Fruit fly (Drosophila melanogaster) whole organism: ENCODE data around the gene CG3301.
A peak's percentile ranks its signal among the peaks of the same experiment; 100 is the strongest.

Source experiments
- CG8478 ChIP-seq: fragments of >200 bp; optimal IDR thresholded peaks from 2 replicates; lab custom pipeline; 2018; ENCODE audit warnings: inconsistent platforms
- Dll ChIP-seq: fragments of >200 bp; optimal IDR thresholded peaks from 2 replicates; lab custom pipeline; 2017
- EcR ChIP-seq, 2 experiments: fragments of >200 bp; optimal IDR thresholded peaks; 2 replicates each; lab custom pipeline; 2017; ENCODE audit warnings: missing biosample characterization in 2 of 2, missing genetic modification characterization in 2 of 2, missing genetic modification reagents in 2 of 2
- pan ChIP-seq: fragments of >200 bp; optimal IDR thresholded peaks from 2 replicates; lab custom pipeline; 2017
- psq ChIP-seq: fragments of >200 bp; optimal IDR thresholded peaks from 2 replicates; lab custom pipeline; 2017
- usp ChIP-seq: fragments of >200 bp; optimal IDR thresholded peaks from 2 replicates; lab custom pipeline; 2017; ENCODE audit warnings: missing biosample characterization, missing genetic modification characterization, mixed read lengths

The CG3301 gene

dm6 chr3R:21276111-21276510 is at the start of gene CG3301:
TSS of gene CG3301 (minus strand) at chr3R:21276249.
- TF ChIP-seq CG8478: no peak
- TF ChIP-seq usp (GFP tag; lab: Kevin White, UChicago): no peak
- TF ChIP-seq EcR (GFP tag; optimal IDR thresholded peaks at IDR 0.05; lab: Kevin White, UChicago): no peak
- no peak for TF ChIP-seq psq
- no peak for TF ChIP-seq pan (lab: Kevin White, UChicago)

dm6 chr3R:21319120-21319519 is 43.1 kb upstream of the CG3301 start:
- no peak for TF ChIP-seq pan (lab: Kevin White, UChicago)
- no peak for TF ChIP-seq EcR (GFP tag; optimal IDR thresholded peaks at IDR 0.05; lab: Kevin White, UChicago)
- TF ChIP-seq psq: no peak

- no peak for TF ChIP-seq Dll (lab: Kevin White, UChicago)
- no peak for TF ChIP-seq pan (lab: Kevin White, UChicago)
Measured at dm6 chr3R:21297387-21297956, 21.4 kb upstream of the CG3301 start.

dm6 chr3R:21296728-21297386 is 20.8 kb upstream of the CG3301 start:
- no peak for TF ChIP-seq usp (GFP tag; lab: Kevin White, UChicago)
- no peak for TF ChIP-seq EcR (GFP tag; optimal IDR thresholded peaks at IDR 0.05; lab: Kevin White, UChicago)
- TF ChIP-seq CG8478: no peak
- TF ChIP-seq pan (lab: Kevin White, UChicago): no peak
- TF ChIP-seq Dll (lab: Kevin White, UChicago): no peak
- no peak for TF ChIP-seq psq

dm6 chr3R:21296038-21296727 is 20.1 kb upstream of the CG3301 start:
- TF ChIP-seq CG8478 (peak; percentile 16), usp (GFP tag; lab: Kevin White, UChicago) (no peak)

- TF ChIP-seq psq (no peak), EcR (GFP tag; optimal IDR thresholded peaks at IDR 0.05; lab: Kevin White, UChicago) (no peak), usp (GFP tag; lab: Kevin White, UChicago) (no peak), CG8478 (no peak), pan (lab: Kevin White, UChicago) (no peak), Dll (lab: Kevin White, UChicago) (no peak)
Measured at dm6 chr3R:21295695-21296037, 19.6 kb upstream of the CG3301 start.

- TF ChIP-seq EcR (GFP tag; optimal IDR thresholded peaks at IDR 0.05; lab: Kevin White, UChicago) (no peak), CG8478 (no peak), psq (no peak), usp (GFP tag; lab: Kevin White, UChicago) (no peak), Dll (lab: Kevin White, UChicago) (no peak), pan (lab: Kevin White, UChicago) (no peak)
Measured at dm6 chr3R:21295004-21295403, 19.0 kb upstream of the CG3301 start.

- TF ChIP-seq EcR (GFP tag; optimal IDR thresholded peaks at IDR 0.05; lab: Kevin White, UChicago): no peak
- TF ChIP-seq usp (GFP tag; lab: Kevin White, UChicago): no peak
- TF ChIP-seq pan (lab: Kevin White, UChicago): no peak
- no peak for TF ChIP-seq CG8478
- TF ChIP-seq Dll (lab: Kevin White, UChicago): no peak
- TF ChIP-seq psq: no peak
Measured at dm6 chr3R:21293833-21294232, 17.8 kb upstream of the CG3301 start, which contains the start of gene SIFaR. TSS of gene SIFaR (minus strand) at chr3R:21293998.

dm6 chr3R:21289071-21289613 is 13.1 kb upstream of the CG3301 start:
- no peak for TF ChIP-seq psq
- no peak for TF ChIP-seq pan (lab: Kevin White, UChicago)
- TF ChIP-seq Dll (lab: Kevin White, UChicago): no peak
- TF ChIP-seq CG8478: no peak
- no peak for TF ChIP-seq usp (GFP tag; lab: Kevin White, UChicago)
- no peak for TF ChIP-seq EcR (GFP tag; optimal IDR thresholded peaks at IDR 0.05; lab: Kevin White, UChicago)

dm6 chr3R:21288462-21288861 is 12.4 kb upstream of the CG3301 start:
- TF ChIP-seq Dll (lab: Kevin White, UChicago) (no peak), CG8478 (no peak), usp (GFP tag; lab: Kevin White, UChicago) (no peak), pan (lab: Kevin White, UChicago) (no peak), psq (no peak), EcR (GFP tag; optimal IDR thresholded peaks at IDR 0.05; lab: Kevin White, UChicago) (no peak)

- TF ChIP-seq Dll (lab: Kevin White, UChicago): no peak
- no peak for TF ChIP-seq psq
- TF ChIP-seq CG8478: no peak
- no peak for TF ChIP-seq usp (GFP tag; lab: Kevin White, UChicago)
- TF ChIP-seq pan (lab: Kevin White, UChicago): no peak
- no peak for TF ChIP-seq EcR (GFP tag; optimal IDR thresholded peaks at IDR 0.05; lab: Kevin White, UChicago)
Measured at dm6 chr3R:21282897-21283296, 6.8 kb upstream of the CG3301 start, which contains the start of gene CG17298. TSS of gene CG17298 (plus strand) at chr3R:21283197.

dm6 chr3R:21274870-21275269 is 1.2 kb downstream of the CG3301 start:
- no peak for TF ChIP-seq EcR (GFP tag; optimal IDR thresholded peaks at IDR 0.05; lab: Kevin White, UChicago)
- TF ChIP-seq Dll (lab: Kevin White, UChicago): no peak
- no peak for TF ChIP-seq pan (lab: Kevin White, UChicago)
- no peak for TF ChIP-seq psq
- no peak for TF ChIP-seq CG8478
- no peak for TF ChIP-seq usp (GFP tag; lab: Kevin White, UChicago)
